Worm (Caenorhabditis elegans) whole organism, L2 larva: ENCODE measurements around the gene math-15.
A peak's percentile ranks its signal among the peaks of the same experiment; 100 is the strongest.

Source experiments
- C34F6.9 ChIP-seq: fragments of 150-350 bp; optimal IDR thresholded peaks from 2 replicates; lab custom pipeline; 2014; ENCODE audit warnings: missing biosample characterization, missing genetic modification characterization
- F13H6.1 ChIP-seq: sonication (generic microtip); optimal IDR thresholded peaks from 2 replicates; lab custom pipeline; 2016; ENCODE audit warnings: missing genetic modification characterization, missing compliant biosample characterization
- R02D3.7 ChIP-seq: fragments of 150-350 bp; optimal IDR thresholded peaks from 2 replicates; lab custom pipeline; 2014; ENCODE audit warnings: missing biosample characterization, missing genetic modification characterization
- Y55F3AM.14 ChIP-seq: fragments of 200-800 bp; sonication (Bioruptor generic); optimal IDR thresholded peaks from 2 replicates; lab custom pipeline; 2018; ENCODE audit warnings: mild to moderate bottlenecking, missing genetic modification characterization, missing compliant biosample characterization
- alr-1 ChIP-seq: fragments of 150-350 bp; optimal IDR thresholded peaks from 2 replicates; lab custom pipeline; 2014; ENCODE audit warnings: missing biosample characterization, missing genetic modification characterization
- aly-2 ChIP-seq: fragments of 150-350 bp; optimal IDR thresholded peaks from 2 replicates; lab custom pipeline; 2014; ENCODE audit warnings: missing biosample characterization, missing genetic modification characterization
- ceh-16 ChIP-seq: fragments of 150-350 bp; optimal IDR thresholded peaks from 2 replicates; lab custom pipeline; 2014; ENCODE audit warnings: missing biosample characterization, missing genetic modification characterization
- ceh-82 ChIP-seq: fragments of 150-350 bp; optimal IDR thresholded peaks from 2 replicates; lab custom pipeline; 2014; ENCODE audit warnings: missing biosample characterization, missing genetic modification characterization
- crh-2 ChIP-seq: sonication (generic microtip); optimal IDR thresholded peaks from 2 replicates; lab custom pipeline; 2017; ENCODE audit warnings: missing biosample characterization, missing genetic modification characterization
- dmd-4 ChIP-seq: sonication (generic microtip); optimal IDR thresholded peaks from 2 replicates; lab custom pipeline; 2017; ENCODE audit warnings: missing biosample characterization, missing genetic modification characterization
- egl-27 ChIP-seq: sonication (generic microtip); optimal IDR thresholded peaks from 3 replicates; lab custom pipeline; 2017; ENCODE audit warnings: missing biosample characterization, missing genetic modification reagents, missing genetic modification characterization
- elt-1 ChIP-seq: fragments of 150-350 bp; optimal IDR thresholded peaks from 2 replicates; lab custom pipeline; 2014; ENCODE audit warnings: missing biosample characterization, missing genetic modification characterization
- elt-3 ChIP-seq: sonication (generic microtip); optimal IDR thresholded peaks from 2 replicates; lab custom pipeline; 2017; ENCODE audit warnings: missing biosample characterization, missing genetic modification characterization
- fos-1 ChIP-seq: fragments of 150-350 bp; optimal IDR thresholded peaks from 2 replicates; lab custom pipeline; 2014; ENCODE audit warnings: missing biosample characterization, missing genetic modification characterization
- gmeb-1 ChIP-seq: fragments of 150-350 bp; optimal IDR thresholded peaks from 2 replicates; lab custom pipeline; 2014; ENCODE audit warnings: missing biosample characterization, missing genetic modification characterization
- lin-11 ChIP-seq: fragments of 150-350 bp; sonication (generic microtip); optimal IDR thresholded peaks from 2 replicates; lab custom pipeline; 2014; ENCODE audit warnings: missing biosample characterization, missing genetic modification characterization, inconsistent platforms, mixed read lengths
- lin-13 ChIP-seq: fragments of 150-350 bp; optimal IDR thresholded peaks from 2 replicates; lab custom pipeline; 2014; ENCODE audit warnings: missing biosample characterization, missing genetic modification reagents, missing genetic modification characterization
- lin-39 ChIP-seq: fragments of 150-350 bp; optimal IDR thresholded peaks from 2 replicates; lab custom pipeline; 2014; ENCODE audit warnings: missing biosample characterization, missing genetic modification reagents, missing genetic modification characterization
- lsy-2 ChIP-seq, 2 experiments: fragments of 150-350 bp in 1 of 2; sonication (generic microtip) in 1 of 2; optimal IDR thresholded peaks; 2 replicates each; lab custom pipeline; 2014 to 2017; ENCODE audit warnings: missing biosample characterization in 2 of 2, missing genetic modification characterization in 2 of 2
- mdl-1 ChIP-seq, 2 experiments: fragments of 150-350 bp in 1 of 2; sonication (generic microtip) in 1 of 2; optimal IDR thresholded peaks; 2 replicates each; lab custom pipeline; 2017; ENCODE audit warnings: missing biosample characterization in 2 of 2, missing genetic modification characterization in 2 of 2
- nhr-10 ChIP-seq: sonication (generic microtip); optimal IDR thresholded peaks from 2 replicates; lab custom pipeline; 2017; ENCODE audit warnings: missing biosample characterization, missing genetic modification characterization
- nhr-12 ChIP-seq: fragments of 150-350 bp; optimal IDR thresholded peaks from 2 replicates; lab custom pipeline; 2014; ENCODE audit warnings: missing biosample characterization, missing genetic modification characterization
- nhr-129 ChIP-seq: fragments of 150-350 bp; optimal IDR thresholded peaks from 2 replicates; lab custom pipeline; 2014; ENCODE audit warnings: missing biosample characterization, missing genetic modification characterization
- nhr-21 ChIP-seq: fragments of 150-350 bp; optimal IDR thresholded peaks from 2 replicates; lab custom pipeline; 2014; ENCODE audit warnings: missing biosample characterization, missing genetic modification characterization
- nhr-23 ChIP-seq: fragments of 150-350 bp; optimal IDR thresholded peaks from 2 replicates; lab custom pipeline; 2014; ENCODE audit warnings: missing biosample characterization, missing genetic modification reagents, missing genetic modification characterization
- nhr-237 ChIP-seq: fragments of 150-350 bp; optimal IDR thresholded peaks from 2 replicates; lab custom pipeline; 2014; ENCODE audit warnings: missing biosample characterization, missing genetic modification characterization
- nhr-6 ChIP-seq: fragments of 150-350 bp; optimal IDR thresholded peaks from 2 replicates; lab custom pipeline; 2014; ENCODE audit warnings: missing biosample characterization, missing genetic modification characterization
- peb-1 ChIP-seq: fragments of 150-350 bp; optimal IDR thresholded peaks from 2 replicates; lab custom pipeline; 2014; ENCODE audit warnings: missing biosample characterization, missing genetic modification characterization
- sem-4 ChIP-seq: fragments of 150-350 bp; optimal IDR thresholded peaks from 2 replicates; lab custom pipeline; 2014; ENCODE audit warnings: missing biosample characterization, missing genetic modification reagents, missing genetic modification characterization
- skn-1 ChIP-seq: sonication (generic microtip); optimal IDR thresholded peaks from 2 replicates; lab custom pipeline; 2017; ENCODE audit warnings: missing biosample characterization, missing genetic modification characterization
- sma-9 ChIP-seq, 2 experiments: fragments of 150-350 bp in 1 of 2; sonication (generic microtip) in 1 of 2; optimal IDR thresholded peaks; 2 replicates each; lab custom pipeline; 2014 to 2016; ENCODE audit warnings: missing genetic modification characterization in 2 of 2, mild to moderate bottlenecking in 1 of 2, missing biosample characterization in 1 of 2, missing compliant biosample characterization in 1 of 2, missing genetic modification reagents in 1 of 2, moderate library complexity in 1 of 2
- snpc-4 ChIP-seq: fragments of 150-350 bp; optimal IDR thresholded peaks from 2 replicates; lab custom pipeline; 2014; ENCODE audit warnings: missing biosample characterization, missing genetic modification characterization
- unc-55 ChIP-seq: fragments of 150-350 bp; sonication (generic microtip); optimal IDR thresholded peaks from 3 replicates; lab custom pipeline; 2014; ENCODE audit warnings: missing biosample characterization, missing genetic modification reagents, missing genetic modification characterization
- zag-1 ChIP-seq: fragments of 150-350 bp; optimal IDR thresholded peaks from 2 replicates; lab custom pipeline; 2014; ENCODE audit warnings: missing biosample characterization, missing genetic modification characterization
- ztf-1 ChIP-seq: fragments of 200-800 bp; sonication (Bioruptor generic); conservative IDR thresholded peaks from 2 replicates; pipeline ENCODE4 v1.3.6; 2022; ENCODE audit warnings: missing genetic modification characterization, missing compliant biosample characterization
- ztf-11 ChIP-seq: sonication (generic microtip); optimal IDR thresholded peaks from 2 replicates; lab custom pipeline; 2017; ENCODE audit warnings: missing biosample characterization, missing genetic modification characterization

Gene math-15

DNA sequence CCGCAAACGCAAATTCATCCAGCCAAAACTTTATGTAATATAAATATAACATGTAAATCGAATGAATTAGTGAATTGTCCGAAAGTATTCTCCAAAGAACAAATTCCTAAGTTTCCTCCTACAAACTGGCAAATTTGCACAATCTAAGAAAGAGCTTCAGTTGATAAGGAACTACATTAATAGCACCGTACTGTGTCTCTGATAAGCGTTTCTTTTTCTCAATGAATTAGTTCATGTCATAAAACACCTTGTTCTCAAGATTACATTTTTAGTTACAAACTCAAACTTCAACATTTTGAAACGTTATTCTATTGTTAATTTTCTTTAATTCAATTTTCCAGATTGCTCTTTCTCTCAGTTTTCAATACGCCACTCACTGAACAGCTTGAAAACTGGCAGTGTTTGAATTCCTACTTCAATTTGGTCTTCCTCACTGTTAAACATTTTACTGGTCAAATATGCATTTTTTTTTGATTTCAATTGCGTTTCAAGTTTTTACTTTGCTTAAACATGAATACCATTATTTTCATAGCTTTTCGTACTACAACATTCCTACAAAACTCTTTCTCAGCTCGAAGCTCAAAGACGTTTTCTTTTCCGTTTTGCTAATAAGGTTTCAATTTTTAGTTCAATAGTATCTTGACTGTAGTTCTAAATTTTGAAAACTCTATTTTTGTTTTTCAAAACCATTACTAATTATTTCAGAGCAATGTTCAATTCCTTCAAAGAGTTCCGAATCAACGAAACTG lies at the start of gene math-15:
Gene math-15 (plus strand): TSS at position 699 of the 749 bp plus-strand sequence.
- TF ChIP-seq ceh-82 (tag; lab: Kevin White, UChicago): no peak
- TF ChIP-seq aly-2 (tag; lab: Kevin White, UChicago): no peak
- peak; percentile 50 for TF ChIP-seq fos-1 (tag; lab: Kevin White, UChicago)
- no peak for TF ChIP-seq F13H6.1 (tag; lab: Kevin White, UChicago)

DNA sequence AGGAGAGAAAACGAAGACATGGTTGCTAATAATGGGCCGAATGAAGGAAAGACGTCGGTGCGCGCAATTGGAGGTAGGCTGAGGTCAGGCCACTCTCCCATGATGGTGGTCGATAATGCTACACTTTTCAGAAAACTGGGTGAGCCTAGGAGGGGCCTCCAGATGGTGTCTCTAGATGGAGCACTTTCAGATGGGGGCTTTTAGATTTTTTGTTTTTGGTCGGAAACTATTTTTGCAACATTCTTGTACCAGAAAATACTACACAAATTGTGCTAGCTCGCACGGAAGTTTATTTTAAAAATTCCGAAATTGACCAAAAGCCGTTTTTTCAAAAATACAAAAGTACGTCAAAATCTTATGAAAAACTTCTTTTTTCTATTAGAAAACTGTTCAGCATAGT lies 47.9 kb upstream of the math-15 start, which contains the start of gene fbxb-10:
Gene fbxb-10 (minus strand): TSS at position 101 of the 400 bp plus-strand sequence.
- no peak for TF ChIP-seq ztf-1 (GFP tag; lab: Robert Waterston, UW)
- TF ChIP-seq R02D3.7: no peak
- no peak for TF ChIP-seq aly-2 (tag; lab: Kevin White, UChicago)
- TF ChIP-seq F13H6.1 (tag; lab: Kevin White, UChicago): no peak
- TF ChIP-seq sma-9 (GFP tag; optimal IDR thresholded peaks at IDR 0.05; lab: Kevin White, UChicago): no peak
- TF ChIP-seq sma-9 (tag; optimal IDR thresholded peaks at IDR 0.05; lab: Kevin White, UChicago): no peak
- TF ChIP-seq sem-4 (tag; lab: Kevin White, UChicago): no peak
- no peak for TF ChIP-seq skn-1 (tag; lab: Kevin White, UChicago)
- no peak for TF ChIP-seq nhr-23 (tag; lab: Kevin White, UChicago)
- no peak for TF ChIP-seq lin-13 (GFP tag; lab: Kevin White, UChicago)
- no peak for TF ChIP-seq nhr-129 (tag; lab: Kevin White, UChicago)
- no peak for TF ChIP-seq elt-3 (tag; lab: Kevin White, UChicago)

DNA sequence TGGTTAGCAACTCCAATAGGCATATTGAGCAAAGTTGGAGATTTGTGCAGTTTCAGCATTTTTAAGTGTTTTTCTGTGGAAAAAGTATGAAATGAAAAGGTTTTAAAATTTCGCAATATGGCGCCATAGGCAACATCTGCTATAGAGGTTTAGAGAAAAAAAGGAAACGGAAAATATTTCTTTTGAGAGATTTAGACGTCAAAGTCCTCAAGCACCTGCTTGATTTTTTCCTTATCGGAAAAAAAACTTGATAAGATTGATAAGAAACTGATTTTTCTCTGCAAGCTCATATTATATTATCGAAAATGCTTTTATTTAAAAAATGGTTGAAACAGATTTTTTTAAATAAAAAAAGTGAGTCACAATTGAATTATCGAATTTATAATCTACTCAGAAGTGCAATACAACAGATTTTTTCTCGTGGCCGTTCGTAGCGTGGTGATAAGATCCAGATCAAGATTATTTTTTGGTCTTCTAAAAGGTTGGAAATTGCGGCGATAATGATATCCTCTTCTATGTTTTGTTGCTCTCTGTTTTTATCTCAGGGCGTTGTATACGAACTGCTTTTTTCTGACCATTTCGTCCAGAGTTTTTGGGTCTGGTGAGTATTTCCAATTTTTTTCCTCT lies 46.1 kb upstream of the math-15 start, which contains the start of gene fbxc-19:
Gene fbxc-19 (plus strand): TSS at position 536 of the 627 bp plus-strand sequence.
- peak; percentile 71 for TF ChIP-seq unc-55 (GFP tag; lab: Kevin White, UChicago)
- TF ChIP-seq nhr-129 (tag; lab: Kevin White, UChicago): peak; percentile 100
- no peak for TF ChIP-seq ceh-16 (tag; lab: Kevin White, UChicago)
- no peak for TF ChIP-seq alr-1 (tag; lab: Kevin White, UChicago)
- TF ChIP-seq egl-27 (tag; lab: Kevin White, UChicago): peak; percentile 45
- TF ChIP-seq Y55F3AM.14 (GFP tag; lab: Kevin White, UChicago): no peak
- no peak for TF ChIP-seq aly-2 (tag; lab: Kevin White, UChicago)
- TF ChIP-seq skn-1 (tag; lab: Kevin White, UChicago): no peak
- no peak for TF ChIP-seq peb-1 (tag; lab: Kevin White, UChicago)
- TF ChIP-seq sma-9 (GFP tag; optimal IDR thresholded peaks at IDR 0.05; lab: Kevin White, UChicago): peak; percentile 82
- no peak for TF ChIP-seq sma-9 (tag; optimal IDR thresholded peaks at IDR 0.05; lab: Kevin White, UChicago)
- TF ChIP-seq gmeb-1 (tag; lab: Kevin White, UChicago): peak; percentile 75
- peak; percentile 75 for TF ChIP-seq crh-2 (tag; lab: Kevin White, UChicago)
- no peak for TF ChIP-seq ztf-11 (tag; lab: Kevin White, UChicago)
- TF ChIP-seq elt-3 (tag; lab: Kevin White, UChicago): no peak
- no peak for TF ChIP-seq nhr-6 (tag; lab: Kevin White, UChicago)
- no peak for TF ChIP-seq elt-1
- no peak for TF ChIP-seq nhr-12 (tag; lab: Kevin White, UChicago)
- no peak for TF ChIP-seq nhr-23 (tag; lab: Kevin White, UChicago)
- no peak for TF ChIP-seq ceh-82 (tag; lab: Kevin White, UChicago)
- TF ChIP-seq nhr-21: peak; percentile 29
- TF ChIP-seq nhr-10 (tag; lab: Kevin White, UChicago): no peak
- peak; percentile 44 for TF ChIP-seq F13H6.1 (tag; lab: Kevin White, UChicago)
- TF ChIP-seq snpc-4 (tag; lab: Kevin White, UChicago): no peak
- no peak for TF ChIP-seq mdl-1 (tag; optimal IDR thresholded peaks at IDR 0.05; lab: Kevin White, UChicago)
- no peak for TF ChIP-seq dmd-4 (tag; lab: Kevin White, UChicago)
- TF ChIP-seq C34F6.9 (tag; lab: Kevin White, UChicago): peak; percentile 87
- peak; percentile 46 to 75 for TF ChIP-seq lsy-2 (tag; optimal IDR thresholded peaks at IDR 0.05; lab: Kevin White, UChicago)
- no peak for TF ChIP-seq nhr-237 (tag; lab: Kevin White, UChicago)
- peak; percentile 97 for TF ChIP-seq fos-1 (tag; lab: Kevin White, UChicago)
- TF ChIP-seq zag-1: no peak
- TF ChIP-seq lin-39 (tag; lab: Kevin White, UChicago): no peak
- no peak for TF ChIP-seq lin-11 (tag; lab: Kevin White, UChicago)
